Worm (Caenorhabditis elegans) whole organism, young adult: ENCODE measurements around the gene Y37E11B.6.

Experiments used
- bed-2 ChIP-seq: fragments of 200-800 bp; sonication (Bioruptor generic); IDR thresholded peaks from 2 replicates; pipeline ENCODE4 v1.3.6; 2022; ENCODE audit warnings: missing genetic modification reagents, missing genetic modification characterization, missing compliant biosample characterization
- zfh-2 ChIP-seq: fragments of 200-800 bp; sonication (Bioruptor generic); conservative IDR thresholded peaks from 2 replicates; pipeline ENCODE4 v1.3.6; 2022; ENCODE audit warnings: missing genetic modification reagents, missing genetic modification characterization, missing compliant biosample characterization

ce11 chrIV:3645487-3645886, 46.4 kb upstream of the Y37E11B.6 start:
- peak; percentile 89 for TF ChIP-seq zfh-2 (GFP tag; lab: Robert Waterston, UW)
- no peak for TF ChIP-seq bed-2
